Fruit fly (Drosophila melanogaster): ENCODE results near the gene Ran.

- no peak for TF ChIP-seq CG8478 (optimal IDR thresholded peaks at IDR 0.05)
- no peak for TF ChIP-seq CTCF (optimal IDR thresholded peaks at IDR 0.05)
These were observed 38.8 kb downstream of the Ran start for dm6 chrX:11109670-11110069.

All from S2 (cell line).